Worm (Caenorhabditis elegans): ENCODE measurements around the gene sulp-8.

Gene sulp-8

ce11 chrV:9690728-9691127, 17.3 kb upstream of the sulp-8 start:
- no peak for TF ChIP-seq unc-62 (GFP tag; optimal IDR thresholded peaks at IDR 0.05)

- no peak for TF ChIP-seq unc-62 (GFP tag; optimal IDR thresholded peaks at IDR 0.05)
Measured at ce11 chrV:9690099-9690572, 16.7 kb upstream of the sulp-8 start, which contains the start of gene rbx-1. Gene rbx-1 (minus strand): TSS chrV:9690522.

ce11 chrV:9689364-9689763, 15.9 kb upstream of the sulp-8 start:
- no peak for TF ChIP-seq unc-62 (GFP tag; optimal IDR thresholded peaks at IDR 0.05)

- TF ChIP-seq unc-62 (GFP tag; optimal IDR thresholded peaks at IDR 0.05), result no peak
Measured at ce11 chrV:9685559-9685958, 12.1 kb upstream of the sulp-8 start, which contains the start of gene ZK287.4. Gene ZK287.4 (minus strand): TSS chrV:9685659.

ce11 chrV:9680260-9680659, 6.8 kb upstream of the sulp-8 start:
- no peak for TF ChIP-seq unc-62 (GFP tag; optimal IDR thresholded peaks at IDR 0.05)

- TF ChIP-seq unc-62 (GFP tag; optimal IDR thresholded peaks at IDR 0.05), result no peak
Measured at ce11 chrV:9679166-9679565, 5.7 kb upstream of the sulp-8 start, which contains the start of gene ZK287.9. Gene ZK287.9 (plus strand): TSS chrV:9679357.

- no peak for TF ChIP-seq unc-62 (GFP tag; optimal IDR thresholded peaks at IDR 0.05)
Measured at ce11 chrV:9677977-9678376, 4.5 kb upstream of the sulp-8 start, which contains the start of gene cthd-1. Gene cthd-1 (plus strand): TSS chrV:9678277.

- TF ChIP-seq unc-62 (GFP tag; optimal IDR thresholded peaks at IDR 0.05), result no peak
Measured at ce11 chrV:9672495-9672894, 972 bp downstream of the sulp-8 start.

ce11 chrV:9666394-9666793, 7.1 kb downstream of the sulp-8 start, which contains the start of gene ZK287.1:
Gene ZK287.1 (plus strand): TSS chrV:9666694.
- no peak for TF ChIP-seq unc-62 (GFP tag; optimal IDR thresholded peaks at IDR 0.05)

ce11 chrV:9664620-9665019, 8.8 kb downstream of the sulp-8 start:
- no peak for TF ChIP-seq unc-62 (GFP tag; optimal IDR thresholded peaks at IDR 0.05)

- no peak for TF ChIP-seq unc-62 (GFP tag; optimal IDR thresholded peaks at IDR 0.05)
Measured at ce11 chrV:9663948-9664347, 9.5 kb downstream of the sulp-8 start.

- no peak for TF ChIP-seq unc-62 (GFP tag; optimal IDR thresholded peaks at IDR 0.05)
Measured at ce11 chrV:9661514-9661913, 12.0 kb downstream of the sulp-8 start, which contains the start of gene pitr-4. Gene pitr-4 (minus strand): TSS chrV:9661614.

- no peak for TF ChIP-seq unc-62 (GFP tag; optimal IDR thresholded peaks at IDR 0.05)
Measured at ce11 chrV:9654154-9654805, 19.2 kb downstream of the sulp-8 start, which contains the start of gene cyp-29A4. Gene cyp-29A4 (plus strand): TSS chrV:9654755.

- no peak for TF ChIP-seq unc-62 (GFP tag; optimal IDR thresholded peaks at IDR 0.05)
Measured at ce11 chrV:9651294-9651693, 22.2 kb downstream of the sulp-8 start, which contains the start of gene T06E4.21. Gene T06E4.21 (plus strand): TSS chrV:9651594.

- TF ChIP-seq unc-62 (GFP tag; optimal IDR thresholded peaks at IDR 0.05), result no peak
Measured at ce11 chrV:9645507-9645906, 28.0 kb downstream of the sulp-8 start, which contains the start of the genes atl-1 and hcp-2. Gene atl-1 (minus strand): TSS chrV:9645595. Gene hcp-2 (plus strand): TSS chrV:9645859.

- TF ChIP-seq unc-62 (GFP tag; optimal IDR thresholded peaks at IDR 0.05), result no peak
Measured at ce11 chrV:9633313-9633712, 40.2 kb downstream of the sulp-8 start, which contains the start of gene col-147. Gene col-147 (minus strand): TSS chrV:9633338.

- no peak for TF ChIP-seq unc-62 (GFP tag; optimal IDR thresholded peaks at IDR 0.05)
Measured at ce11 chrV:9632348-9632747, 41.1 kb downstream of the sulp-8 start.

Data from whole organism, dauer.